Worm (Caenorhabditis elegans) whole organism, midembryonic: Measurements from ENCODE around the gene clec-142.

Source experiments
- T22C8.4 ChIP-seq: fragments of 200-800 bp; sonication (Bioruptor generic); IDR thresholded peaks from 2 replicates; pipeline ENCODE4 v1.3.6; 2022; ENCODE audit warnings: missing genetic modification characterization, missing compliant biosample characterization
- cog-1 ChIP-seq: sonication (generic microtip); optimal IDR thresholded peaks from 2 replicates; lab custom pipeline; 2016; ENCODE audit warnings: missing genetic modification characterization, missing compliant biosample characterization
- flt-1 ChIP-seq: fragments of 200-800 bp; sonication (Bioruptor generic); IDR thresholded peaks from 2 replicates; pipeline ENCODE4 v1.3.6; 2022; ENCODE audit warnings: missing genetic modification characterization, missing compliant biosample characterization
- klf-2 ChIP-seq: fragments of 200-800 bp; sonication (Bioruptor generic); conservative IDR thresholded peaks from 2 replicates; pipeline ENCODE4 v1.3.6; 2022; ENCODE audit warnings: missing genetic modification reagents, missing genetic modification characterization, missing compliant biosample characterization
- med-1 ChIP-seq: sonication (generic microtip); optimal IDR thresholded peaks from 2 replicates; lab custom pipeline; 2017; ENCODE audit warnings: missing genetic modification characterization, mild to moderate bottlenecking, missing compliant biosample characterization, antibody characterized with exemption, missing genetic modification reagents; ENCODE audit not compliant: insufficient read depth
- ref-1 ChIP-seq: fragments of 200-800 bp; sonication (Bioruptor generic); conservative IDR thresholded peaks from 2 replicates; pipeline ENCODE4 v1.3.6; 2022; ENCODE audit warnings: missing genetic modification reagents, missing genetic modification characterization, missing compliant biosample characterization
- tab-1 ChIP-seq: fragments of 200-800 bp; sonication (Bioruptor generic); IDR thresholded peaks from 2 replicates; pipeline ENCODE4 v1.3.6; 2022; ENCODE audit warnings: missing genetic modification characterization, missing compliant biosample characterization
- ztf-23 ChIP-seq: fragments of 200-800 bp; sonication (Bioruptor generic); IDR thresholded peaks from 2 replicates; pipeline ENCODE4 v1.3.6; 2022; ENCODE audit warnings: missing genetic modification reagents, missing genetic modification characterization, missing compliant biosample characterization
- ztf-29 ChIP-seq: fragments of 200-800 bp; sonication (Bioruptor generic); IDR thresholded peaks from 2 replicates; pipeline ENCODE4 v1.3.6; 2022; ENCODE audit warnings: missing genetic modification reagents, missing genetic modification characterization, missing compliant biosample characterization

The clec-142 gene

DNA sequence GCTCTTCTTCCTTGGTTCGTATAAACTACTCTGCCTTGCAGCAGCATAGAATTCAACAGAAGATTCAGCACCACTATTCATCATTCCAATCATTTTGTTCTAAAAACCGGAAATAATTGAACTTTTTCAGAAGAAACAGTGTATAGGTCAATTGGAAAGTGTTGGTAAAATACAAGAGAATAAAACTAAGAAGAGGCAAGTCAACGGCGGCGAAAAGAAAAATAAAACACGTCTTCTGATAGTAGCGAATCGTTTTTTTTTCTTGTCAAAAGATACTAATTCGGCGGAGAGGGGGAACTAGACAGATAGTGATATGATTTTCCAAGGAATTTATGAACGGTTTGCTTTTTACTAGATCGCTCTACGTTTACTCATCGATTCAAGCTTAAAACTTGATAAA lies 19.4 kb upstream of the clec-142 start, which contains the start of gene F35C11.6:
F35C11.6 (minus strand) TSS at position 101 of the 400 bp plus-strand sequence.
- TF ChIP-seq ztf-23, result no peak
- no peak for TF ChIP-seq klf-2 (GFP tag; lab: Robert Waterston, UW)
- no peak for TF ChIP-seq med-1 (GFP tag; lab: Kevin White, UChicago)
- TF ChIP-seq tab-1, result no peak
- no peak for TF ChIP-seq T22C8.4
- no peak for TF ChIP-seq ref-1 (GFP tag; lab: Robert Waterston, UW)
- TF ChIP-seq flt-1 (GFP tag; lab: Robert Waterston, UW), result no peak
- no peak for TF ChIP-seq ztf-29
- TF ChIP-seq cog-1 (tag; lab: Kevin White, UChicago), result no peak

DNA sequence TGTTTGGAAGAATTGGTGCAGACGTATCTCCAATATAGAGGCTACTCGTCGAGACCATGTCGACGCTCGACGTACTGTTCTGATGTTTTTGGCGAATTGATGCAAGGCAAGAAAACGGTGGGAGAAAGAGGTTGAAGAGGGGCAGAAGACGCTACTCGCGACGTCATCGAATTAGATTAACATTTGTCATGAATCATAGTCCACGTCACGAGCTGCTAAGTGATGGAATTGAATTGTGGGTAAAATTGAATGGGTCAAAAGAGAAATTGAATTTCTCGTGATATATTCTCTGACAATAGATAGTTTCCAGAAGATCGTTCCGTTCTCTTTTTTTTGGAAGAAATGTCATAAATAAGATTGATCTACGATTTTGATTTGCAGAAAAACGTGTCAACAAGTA lies 18.8 kb upstream of the clec-142 start:
- TF ChIP-seq tab-1 (no peak), ztf-23 (no peak), cog-1 (tag; lab: Kevin White, UChicago) (no peak), med-1 (GFP tag; lab: Kevin White, UChicago) (no peak), ztf-29 (no peak), flt-1 (GFP tag; lab: Robert Waterston, UW) (no peak), ref-1 (GFP tag; lab: Robert Waterston, UW) (no peak), T22C8.4 (no peak), klf-2 (GFP tag; lab: Robert Waterston, UW) (no peak)

DNA sequence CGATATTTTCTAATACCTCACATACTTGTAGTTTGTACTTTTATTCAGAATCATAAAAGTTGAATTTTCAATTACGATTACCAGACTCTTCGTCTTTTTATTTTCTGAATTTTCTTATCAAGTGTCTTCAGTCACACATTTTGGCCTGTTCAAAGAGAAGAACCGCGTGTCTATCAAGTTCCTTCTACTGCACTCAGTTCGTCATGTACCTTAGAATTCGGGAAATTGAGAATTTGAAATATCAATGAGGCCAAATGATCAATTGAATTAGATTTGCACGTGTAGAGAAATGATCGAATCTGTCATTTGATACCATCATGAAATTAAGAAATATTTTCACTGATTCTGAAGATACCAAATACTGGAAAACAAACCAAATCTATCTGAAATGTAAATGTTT lies 14.9 kb upstream of the clec-142 start:
- TF ChIP-seq T22C8.4 (no peak), cog-1 (tag; lab: Kevin White, UChicago) (no peak), tab-1 (no peak), flt-1 (GFP tag; lab: Robert Waterston, UW) (no peak), ref-1 (GFP tag; lab: Robert Waterston, UW) (no peak), ztf-23 (no peak)

DNA sequence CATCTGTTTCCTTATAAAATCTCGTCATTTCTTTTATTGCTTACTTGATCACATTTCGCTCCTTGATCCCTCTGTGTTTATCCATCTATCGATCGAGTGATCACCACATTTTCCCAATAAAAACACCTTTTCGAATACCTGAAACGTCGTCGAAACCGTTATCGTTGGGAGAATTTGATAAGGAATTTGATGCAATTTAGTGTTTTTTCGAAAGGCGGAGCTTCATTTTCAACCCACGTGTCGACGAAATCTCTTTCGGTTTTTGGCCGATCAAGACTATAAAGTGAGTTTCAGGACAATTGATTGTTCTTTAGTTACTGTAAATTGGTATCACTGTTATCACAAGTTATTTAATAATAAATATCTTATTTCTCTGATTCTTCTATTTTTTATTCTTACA lies 13.9 kb upstream of the clec-142 start, which contains the start of gene srdh-1:
srdh-1 (plus strand) TSS at position 43 of the 400 bp plus-strand sequence.
- TF ChIP-seq med-1 (GFP tag; lab: Kevin White, UChicago) (no peak), flt-1 (GFP tag; lab: Robert Waterston, UW) (no peak), ztf-29 (no peak), ztf-23 (no peak), cog-1 (tag; lab: Kevin White, UChicago) (no peak), T22C8.4 (no peak), tab-1 (no peak), ref-1 (GFP tag; lab: Robert Waterston, UW) (no peak), klf-2 (GFP tag; lab: Robert Waterston, UW) (no peak)

DNA sequence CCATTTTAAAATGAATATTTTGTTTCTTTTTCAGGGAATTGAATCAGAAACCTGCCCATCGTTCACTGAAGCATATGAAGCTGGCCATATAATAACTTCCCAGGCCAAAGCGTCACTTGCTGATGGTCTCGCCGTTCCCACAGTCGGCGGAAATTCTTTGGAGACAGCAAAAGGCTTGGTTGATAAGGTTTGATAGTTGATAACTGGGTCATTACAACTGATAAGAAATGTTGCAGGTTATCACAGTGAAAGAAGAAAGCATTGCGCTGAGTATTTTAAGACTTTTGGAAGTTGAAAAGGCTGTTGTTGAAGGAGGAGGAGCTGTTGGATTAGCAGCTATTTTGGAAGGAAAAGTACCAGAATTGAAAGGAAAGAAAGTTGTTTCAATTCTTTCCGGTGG lies 11.9 kb upstream of the clec-142 start:
- TF ChIP-seq med-1 (GFP tag; lab: Kevin White, UChicago) (no peak), ref-1 (GFP tag; lab: Robert Waterston, UW) (no peak), tab-1 (no peak), ztf-23 (no peak), klf-2 (GFP tag; lab: Robert Waterston, UW) (no peak), T22C8.4 (no peak), ztf-29 (no peak), cog-1 (tag; lab: Kevin White, UChicago) (no peak), flt-1 (GFP tag; lab: Robert Waterston, UW) (no peak)

DNA sequence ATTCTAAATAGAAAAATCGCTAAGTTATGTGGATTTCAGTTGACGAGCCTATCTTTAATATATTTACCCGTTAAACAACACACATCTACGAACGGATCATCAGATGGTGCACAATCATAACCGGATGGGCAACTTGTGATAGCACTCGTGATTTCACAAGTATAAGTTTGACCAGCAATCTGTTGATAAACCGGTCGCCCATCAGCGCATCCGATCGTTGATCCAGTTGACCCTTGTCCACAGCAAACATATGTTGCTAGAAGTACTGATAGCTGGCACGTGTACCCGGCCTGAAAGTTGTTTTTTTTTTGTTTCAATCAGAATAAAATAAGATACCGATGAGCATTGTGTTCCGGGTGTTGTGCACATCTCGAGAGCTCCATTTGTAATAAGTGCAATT lies 10.8 kb upstream of the clec-142 start:
- TF ChIP-seq cog-1 (tag; lab: Kevin White, UChicago), result no peak
- TF ChIP-seq ref-1 (GFP tag; lab: Robert Waterston, UW), result no peak
- no peak for TF ChIP-seq T22C8.4
- TF ChIP-seq ztf-23, result no peak
- TF ChIP-seq flt-1 (GFP tag; lab: Robert Waterston, UW), result no peak
- TF ChIP-seq tab-1, result no peak
- no peak for TF ChIP-seq klf-2 (GFP tag; lab: Robert Waterston, UW)
- no peak for TF ChIP-seq ztf-29
- no peak for TF ChIP-seq med-1 (GFP tag; lab: Kevin White, UChicago)

DNA sequence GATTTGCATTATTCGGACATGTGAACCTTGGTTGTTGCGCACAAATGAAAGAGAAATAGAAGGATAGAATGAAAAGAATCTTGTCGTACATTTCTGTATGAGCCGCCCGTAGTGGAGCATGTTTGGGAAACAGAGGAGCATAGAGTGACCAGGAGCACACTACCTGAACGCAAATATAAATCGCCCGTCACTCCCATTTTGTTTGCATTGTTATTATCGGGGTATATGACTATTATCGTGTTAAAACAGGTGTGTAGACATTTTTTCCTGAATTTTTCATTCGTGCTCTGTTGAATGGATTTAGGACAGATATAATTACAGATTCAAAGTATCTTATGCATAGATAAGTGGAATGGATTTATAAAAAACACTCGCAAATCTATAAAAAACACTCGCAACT lies 9.1 kb upstream of the clec-142 start, which contains the start of gene K01C8.2:
K01C8.2 (minus strand) TSS at position 101 of the 400 bp plus-strand sequence.
- TF ChIP-seq ref-1 (GFP tag; lab: Robert Waterston, UW), result no peak

DNA sequence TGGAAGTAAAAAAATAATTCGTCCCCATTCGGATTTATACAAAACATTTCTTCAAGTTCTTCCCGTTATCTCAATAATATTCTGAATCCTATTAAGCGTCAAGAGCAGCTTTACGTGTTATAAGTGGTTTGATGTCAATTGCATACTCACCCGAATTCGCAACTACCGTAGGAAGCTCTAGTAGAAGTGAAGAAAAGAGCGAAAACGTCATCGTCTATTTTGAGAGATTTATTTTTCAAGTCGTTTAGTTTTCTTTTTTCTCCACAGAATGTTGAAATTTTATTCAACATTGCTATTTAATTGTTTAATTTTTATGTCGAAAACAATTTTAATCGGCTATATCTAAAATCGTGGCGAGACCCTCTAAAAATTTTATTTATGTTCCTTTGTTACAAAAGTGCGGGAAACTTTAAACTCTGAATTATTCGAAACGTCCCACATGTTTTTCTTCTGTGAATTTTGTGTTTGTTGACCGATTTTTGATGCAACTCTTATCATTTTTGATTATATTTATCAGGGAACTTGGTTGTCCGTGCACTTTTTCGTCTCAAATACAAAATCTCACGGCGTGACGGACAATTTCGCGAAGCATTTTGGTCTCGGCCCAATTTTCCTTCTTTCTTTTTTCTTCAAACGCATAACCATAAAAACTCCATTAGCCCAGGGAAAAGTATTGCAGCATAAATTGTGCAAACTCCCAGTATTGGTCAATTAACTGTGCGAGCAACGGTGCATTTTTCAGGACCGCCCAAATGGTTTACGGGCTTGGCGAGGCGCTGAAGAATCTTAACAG lies 8.4 kb upstream of the clec-142 start, which contains the start of gene tdc-1:
tdc-1 (plus strand) TSS at position 743 of the 793 bp plus-strand sequence.
- TF ChIP-seq tab-1 (no peak), ztf-29 (no peak), ztf-23 (no peak), cog-1 (tag; lab: Kevin White, UChicago) (no peak), klf-2 (GFP tag; lab: Robert Waterston, UW) (no peak)

DNA sequence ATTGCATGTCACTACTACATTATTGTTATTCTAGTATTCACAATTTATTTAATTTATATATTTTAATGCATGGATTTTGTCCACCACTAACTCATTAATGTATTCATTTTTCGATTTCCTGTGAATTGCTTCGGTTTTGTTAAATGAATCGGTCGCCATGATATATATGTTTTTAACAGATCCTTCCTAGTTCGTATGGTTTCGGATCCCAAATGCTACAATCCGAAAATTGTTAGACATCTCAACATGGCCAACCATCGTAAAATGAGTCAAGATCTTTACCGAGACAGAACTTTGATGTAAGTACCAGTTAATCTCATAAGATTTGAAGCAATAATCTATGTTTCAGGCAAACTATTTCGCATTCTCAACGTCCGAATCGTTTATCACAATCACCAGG lies 5.4 kb upstream of the clec-142 start:
- TF ChIP-seq med-1 (GFP tag; lab: Kevin White, UChicago), result no peak
- TF ChIP-seq klf-2 (GFP tag; lab: Robert Waterston, UW), result no peak
- TF ChIP-seq flt-1 (GFP tag; lab: Robert Waterston, UW), result no peak
- no peak for TF ChIP-seq cog-1 (tag; lab: Kevin White, UChicago)
- no peak for TF ChIP-seq ztf-23
- no peak for TF ChIP-seq ref-1 (GFP tag; lab: Robert Waterston, UW)
- TF ChIP-seq T22C8.4, result no peak
- no peak for TF ChIP-seq tab-1
- TF ChIP-seq ztf-29, result no peak

DNA sequence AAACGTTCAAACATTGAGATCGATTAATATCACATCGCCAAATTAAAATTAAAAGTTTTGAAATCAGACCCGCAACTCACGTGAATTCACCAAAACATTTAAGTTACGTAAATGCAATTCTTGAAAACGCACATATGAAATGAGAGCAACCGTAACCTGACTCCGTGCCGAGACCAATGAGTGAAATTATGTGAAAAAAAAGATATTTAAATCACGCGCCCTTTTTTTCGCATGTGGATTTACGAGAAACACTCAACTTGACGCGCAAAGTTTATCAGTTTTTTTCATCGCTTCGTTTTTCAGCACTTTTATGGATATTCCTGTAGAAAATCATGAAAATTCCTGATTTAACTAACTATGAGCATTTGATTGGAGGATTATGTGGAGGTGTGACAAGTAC lies 2.4 kb upstream of the clec-142 start, which contains the start of the genes gei-14 and slc-25A32:
gei-14 (minus strand) TSS at position 175 of the 400 bp plus-strand sequence.
slc-25A32 (plus strand) TSS at position 242 of the 400 bp plus-strand sequence.
- no peak for TF ChIP-seq ztf-23
- TF ChIP-seq T22C8.4, result no peak
- TF ChIP-seq med-1 (GFP tag; lab: Kevin White, UChicago), result no peak
- no peak for TF ChIP-seq cog-1 (tag; lab: Kevin White, UChicago)
- TF ChIP-seq tab-1, result no peak
- no peak for TF ChIP-seq ref-1 (GFP tag; lab: Robert Waterston, UW)
- TF ChIP-seq ztf-29, result no peak
- TF ChIP-seq klf-2 (GFP tag; lab: Robert Waterston, UW), result no peak
- TF ChIP-seq flt-1 (GFP tag; lab: Robert Waterston, UW), result no peak
